Worm (Caenorhabditis elegans) whole organism, late embryonic: Measurements from ENCODE around the gene Y50D7A.10.

ENCODE experiments used
- C38D4.7 ChIP-seq: fragments of 200-800 bp; sonication (Bioruptor generic); optimal IDR thresholded peaks from 2 replicates; lab custom pipeline; 2018; ENCODE audit warnings: mild to moderate bottlenecking, missing genetic modification characterization, moderate library complexity, missing compliant biosample characterization
- F13H6.1 ChIP-seq: sonication (generic microtip); optimal IDR thresholded peaks from 2 replicates; lab custom pipeline; 2016; ENCODE audit warnings: missing genetic modification characterization, missing compliant biosample characterization
- ceh-22 ChIP-seq: sonication (generic microtip); optimal IDR thresholded peaks from 2 replicates; lab custom pipeline; 2017; ENCODE audit warnings: missing biosample characterization, missing genetic modification characterization
- ceh-31 ChIP-seq: sonication (generic microtip); optimal IDR thresholded peaks from 2 replicates; lab custom pipeline; 2016; ENCODE audit warnings: missing genetic modification characterization, missing compliant biosample characterization
- ceh-48 ChIP-seq: sonication (generic microtip); optimal IDR thresholded peaks from 2 replicates; lab custom pipeline; 2016; ENCODE audit warnings: missing genetic modification characterization, inconsistent platforms, missing compliant biosample characterization
- ceh-6 ChIP-seq: fragments of 200-800 bp; sonication (Bioruptor generic); optimal IDR thresholded peaks from 2 replicates; lab custom pipeline; 2018; ENCODE audit warnings: mild to moderate bottlenecking, missing genetic modification characterization, missing compliant biosample characterization
- ceh-9 ChIP-seq: sonication (generic microtip); optimal IDR thresholded peaks from 2 replicates; lab custom pipeline; 2016; ENCODE audit warnings: mild to moderate bottlenecking, missing genetic modification characterization, inconsistent platforms, missing compliant biosample characterization
- dmd-4 ChIP-seq: sonication (generic microtip); optimal IDR thresholded peaks from 2 replicates; lab custom pipeline; 2016; ENCODE audit warnings: borderline replicate concordance, missing genetic modification characterization, missing compliant biosample characterization
- elt-2 ChIP-seq: sonication (generic microtip); optimal IDR thresholded peaks from 2 replicates; lab custom pipeline; 2016; ENCODE audit warnings: missing genetic modification reagents, missing genetic modification characterization, missing compliant biosample characterization
- elt-4 ChIP-seq: sonication (generic microtip); optimal IDR thresholded peaks from 2 replicates; lab custom pipeline; 2016; ENCODE audit warnings: missing genetic modification characterization, missing compliant biosample characterization
- eyg-1 ChIP-seq: sonication (generic microtip); optimal IDR thresholded peaks from 2 replicates; lab custom pipeline; 2016; ENCODE audit warnings: missing genotype, missing genetic modification characterization, missing compliant biosample characterization
- hlh-8 ChIP-seq: sonication (generic microtip); optimal IDR thresholded peaks from 2 replicates; lab custom pipeline; 2016; ENCODE audit warnings: missing genotype, missing genetic modification characterization, missing compliant biosample characterization
- nhr-11 ChIP-seq: fragments of 150-350 bp; optimal IDR thresholded peaks from 2 replicates; lab custom pipeline; 2014; ENCODE audit warnings: missing biosample characterization, missing genetic modification characterization
- nhr-232 ChIP-seq: sonication (generic microtip); optimal IDR thresholded peaks from 2 replicates; lab custom pipeline; 2016; ENCODE audit warnings: missing genetic modification characterization, missing compliant biosample characterization
- odd-2 ChIP-seq: sonication (generic microtip); optimal IDR thresholded peaks from 2 replicates; lab custom pipeline; 2017; ENCODE audit warnings: antibody characterized with exemption, mild to moderate bottlenecking, missing genetic modification characterization, missing compliant biosample characterization
- pha-4 ChIP-seq: fragments of 150-350 bp; optimal IDR thresholded peaks from 2 replicates; lab custom pipeline; 2018; ENCODE audit warnings: missing biosample characterization, missing genetic modification reagents, missing genetic modification characterization
- pros-1 ChIP-seq: fragments of 150-350 bp; optimal IDR thresholded peaks from 2 replicates; lab custom pipeline; 2014; ENCODE audit warnings: missing biosample characterization, missing genetic modification reagents, missing genetic modification characterization
- ttx-3 ChIP-seq: sonication (generic microtip); optimal IDR thresholded peaks from 2 replicates; lab custom pipeline; 2016; ENCODE audit warnings: missing genetic modification reagents, missing genetic modification characterization, missing compliant biosample characterization
- unc-3 ChIP-seq, 2 experiments: fragments of 200-800 bp in 1 of 2; sonication (Bioruptor generic) in 1 of 2; sonication (generic microtip) in 1 of 2; conservative IDR thresholded peaks in 1 of 2; optimal IDR thresholded peaks in 1 of 2; 2 replicates each; pipeline versions ENCODE4 v1.3.6 to Lab custom; 2016 to 2022; ENCODE audit warnings: missing compliant biosample characterization in 2 of 2, missing genetic modification characterization in 2 of 2, missing genetic modification reagents in 1 of 2

Y50D7A.10 gene

ce11 chrIII:358106-358505 is 42.8 kb downstream of the Y50D7A.10 start:
- TF ChIP-seq pha-4 (tag; lab: Kevin White, UChicago) (no peak), eyg-1 (tag; lab: Kevin White, UChicago) (no peak), ceh-48 (tag; lab: Kevin White, UChicago) (no peak), ttx-3 (tag; lab: Kevin White, UChicago) (no peak), ceh-9 (no peak), unc-3 (GFP tag; conservative IDR thresholded peaks at IDR 0.05; lab: Robert Waterston, UW) (no peak), unc-3 (tag; optimal IDR thresholded peaks at IDR 0.05; lab: Kevin White, UChicago) (no peak), odd-2 (no peak), pros-1 (tag; lab: Kevin White, UChicago) (no peak), nhr-11 (tag; lab: Kevin White, UChicago) (no peak), hlh-8 (tag; lab: Kevin White, UChicago) (no peak), nhr-232 (tag; lab: Kevin White, UChicago) (no peak), elt-4 (tag; lab: Kevin White, UChicago) (no peak), ceh-6 (GFP tag; lab: Kevin White, UChicago) (no peak), ceh-31 (tag; lab: Kevin White, UChicago) (no peak), F13H6.1 (tag; lab: Kevin White, UChicago) (no peak), dmd-4 (tag; lab: Kevin White, UChicago) (no peak), ceh-22 (tag; lab: Kevin White, UChicago) (no peak), elt-2 (no peak)

DNA sequence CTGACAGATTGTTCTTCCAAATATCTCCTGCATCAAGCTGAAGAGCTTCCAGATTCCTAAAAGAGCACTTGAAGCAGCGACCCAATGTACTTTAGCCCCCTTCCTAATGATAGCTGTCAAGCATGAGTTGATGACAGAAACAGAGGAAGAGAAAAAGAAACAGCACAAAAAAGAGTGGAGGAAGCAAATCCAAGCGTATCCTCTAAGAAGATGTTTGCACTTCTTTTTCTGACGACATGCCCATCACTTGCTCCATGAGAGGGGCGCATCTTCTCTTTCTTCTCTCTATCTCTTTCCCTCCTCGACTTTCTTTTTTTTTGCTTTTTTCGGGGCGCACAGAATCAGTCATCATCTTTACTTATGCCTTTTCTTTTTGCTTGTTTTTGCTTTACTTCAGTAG is 45.1 kb downstream of the Y50D7A.10 start:
- TF ChIP-seq C38D4.7 (GFP tag; lab: Kevin White, UChicago): no peak
- TF ChIP-seq, all 69 proteins: peak for 0

DNA sequence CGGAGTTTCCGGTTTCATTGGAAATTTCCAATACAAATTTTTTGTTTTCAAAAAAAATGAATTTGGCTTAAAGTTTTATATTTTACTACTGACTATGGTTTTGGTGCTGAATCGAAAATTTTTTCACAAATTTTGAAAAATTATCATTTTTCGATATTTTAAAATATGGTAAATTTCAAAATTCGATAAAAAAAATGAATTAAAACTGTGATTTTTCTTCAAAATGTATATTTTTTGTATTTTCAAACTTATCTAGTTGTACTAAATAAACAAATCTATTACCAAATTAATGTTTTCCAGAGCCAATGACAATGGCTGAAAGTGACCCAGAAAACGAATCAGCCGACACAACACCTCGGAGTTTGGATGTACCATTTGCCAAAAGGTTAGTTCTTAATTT is 50.4 kb downstream of the Y50D7A.10 start, which contains the start of gene pll-1:
Gene pll-1, plus strand, starts transcription at position 301 of the 400 bp plus-strand sequence.
- TF ChIP-seq ttx-3 (tag; lab: Kevin White, UChicago) (no peak), eyg-1 (tag; lab: Kevin White, UChicago) (no peak)
